Fruit fly (Drosophila melanogaster): ENCODE results near the gene CG8757.

Gene CG8757

dm6 chr3L:13845292-13845691 lies 3.3 kb upstream of the CG8757 start:
- TF ChIP-seq EcR (GFP tag; optimal IDR thresholded peaks at IDR 0.05) = peak; percentile 95
- no peak for TF ChIP-seq CG9948 (tag; optimal IDR thresholded peaks at IDR 0.05)
- no peak for TF ChIP-seq gl (tag; optimal IDR thresholded peaks at IDR 0.05)

dm6 chr3L:13843356-13843755 lies 1.3 kb upstream of the CG8757 start, which contains the start of gene Tsp68C:
TSS of gene Tsp68C (plus strand) at chr3L:13843656.
- TF ChIP-seq Ets98B (GFP tag; IDR thresholded peaks at IDR 0.05) = no peak

- TF ChIP-seq CG34367 (tag; optimal IDR thresholded peaks at IDR 0.05) (no peak), CG8159 (tag; optimal IDR thresholded peaks at IDR 0.05) (no peak), rn (GFP tag; IDR thresholded peaks at IDR 0.05) (no peak), fd96Ca (GFP tag; IDR thresholded peaks at IDR 0.05) (no peak), Pif1B (GFP tag; optimal IDR thresholded peaks at IDR 0.05) (no peak), CG10348 (GFP tag; IDR thresholded peaks at IDR 0.05) (no peak), Pif1A (GFP tag; optimal IDR thresholded peaks at IDR 0.05) (no peak), CG13204 (GFP tag; optimal IDR thresholded peaks at IDR 0.05) (no peak), gl (tag; optimal IDR thresholded peaks at IDR 0.05) (no peak), CG17806 (tag; optimal IDR thresholded peaks at IDR 0.05) (no peak)
Measured at dm6 chr3L:13842917-13843316, 877 bp upstream of the CG8757 start, which contains the start of gene CG8750. TSS of gene CG8750 (minus strand) at chr3L:13843017.

DNA sequence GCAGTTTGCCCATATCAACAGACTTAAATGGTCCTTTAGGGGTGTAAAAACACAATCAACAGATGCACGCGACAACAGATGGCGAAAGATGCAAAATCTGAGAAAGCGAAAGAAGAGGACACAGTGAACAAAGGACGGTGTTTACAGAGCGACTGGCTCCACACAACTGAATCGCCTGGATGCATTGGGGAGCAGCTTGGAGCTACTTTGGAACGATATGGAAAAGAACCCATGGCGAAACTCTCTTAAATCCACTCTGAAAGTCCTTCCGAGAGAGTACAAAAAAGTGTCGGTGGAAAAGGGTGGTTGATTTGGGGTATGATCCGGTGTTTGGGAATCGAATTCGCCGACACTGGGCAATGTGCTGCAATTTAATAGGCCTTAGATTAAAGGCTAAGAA lies 1.3 kb downstream of the CG8757 start:
- TF ChIP-seq D1 (tag; optimal IDR thresholded peaks at IDR 0.05) (no peak), CG12605 (GFP tag; IDR thresholded peaks at IDR 0.05) (no peak), CG4496 (GFP tag; IDR thresholded peaks at IDR 0.05) (no peak)

dm6 chr3L:13837456-13837855 lies 4.6 kb downstream of the CG8757 start, which contains the start of gene CG43184:
TSS of gene CG43184 (plus strand) at chr3L:13837756.
- TF ChIP-seq rn (GFP tag; IDR thresholded peaks at IDR 0.05) (no peak), CG12605 (GFP tag; IDR thresholded peaks at IDR 0.05) (no peak), CG14655 (GFP tag; optimal IDR thresholded peaks at IDR 0.05) (no peak), CG10348 (GFP tag; IDR thresholded peaks at IDR 0.05) (no peak), fd96Ca (GFP tag; IDR thresholded peaks at IDR 0.05) (no peak), EcR (GFP tag; optimal IDR thresholded peaks at IDR 0.05) (no peak)

- TF ChIP-seq Ets98B (GFP tag; IDR thresholded peaks at IDR 0.05) = no peak
- TF ChIP-seq rn (GFP tag; IDR thresholded peaks at IDR 0.05) = no peak
- TF ChIP-seq CG8301 (tag; optimal IDR thresholded peaks at IDR 0.05) = no peak
- no peak for TF ChIP-seq fd96Ca (GFP tag; IDR thresholded peaks at IDR 0.05)
- no peak for TF ChIP-seq CG4496 (GFP tag; IDR thresholded peaks at IDR 0.05)
- TF ChIP-seq Pif1B (GFP tag; optimal IDR thresholded peaks at IDR 0.05) = no peak
- no peak for TF ChIP-seq CG17806 (tag; optimal IDR thresholded peaks at IDR 0.05)
- TF ChIP-seq CG9948 (tag; optimal IDR thresholded peaks at IDR 0.05) = no peak
- TF ChIP-seq gl (tag; optimal IDR thresholded peaks at IDR 0.05) = no peak
- no peak for TF ChIP-seq CG14655 (GFP tag; optimal IDR thresholded peaks at IDR 0.05)
- TF ChIP-seq CG8159 (tag; optimal IDR thresholded peaks at IDR 0.05) = no peak
- no peak for TF ChIP-seq Pif1A (GFP tag; optimal IDR thresholded peaks at IDR 0.05)
- TF ChIP-seq Snoo (tag; optimal IDR thresholded peaks at IDR 0.05) = no peak
- TF ChIP-seq CG10348 (GFP tag; IDR thresholded peaks at IDR 0.05) = no peak
- TF ChIP-seq D1 (tag; optimal IDR thresholded peaks at IDR 0.05) = no peak
- no peak for TF ChIP-seq EcR (GFP tag; optimal IDR thresholded peaks at IDR 0.05)
- TF ChIP-seq CG34367 (tag; optimal IDR thresholded peaks at IDR 0.05) = no peak
Measured at dm6 chr3L:13803258-13803657, 38.8 kb downstream of the CG8757 start, which contains the start of gene bru3. TSS of gene bru3 (minus strand) at chr3L:13803400.

Data from whole organism, pupa.